Worm (Caenorhabditis elegans) whole organism, L4 larva: ENCODE measurements around the gene cat-1.

ENCODE experiments used
- F10B5.3 ChIP-seq: sonication (generic microtip); optimal IDR thresholded peaks from 2 replicates; lab custom pipeline; 2016; ENCODE audit warnings: mild to moderate bottlenecking, missing genetic modification characterization, missing compliant biosample characterization
- F26F4.8 ChIP-seq: fragments of 200-800 bp; sonication (Bioruptor generic); conservative IDR thresholded peaks from 2 replicates; pipeline ENCODE4 v1.3.6; 2022; ENCODE audit warnings: missing genetic modification characterization, missing compliant biosample characterization
- F49E8.2 ChIP-seq: sonication (generic microtip); optimal IDR thresholded peaks from 2 replicates; lab custom pipeline; 2016; ENCODE audit warnings: missing compliant biosample characterization, mild to moderate bottlenecking, missing genetic modification characterization, borderline replicate concordance
- R02D3.7 ChIP-seq: fragments of 150-350 bp; sonication (generic microtip); optimal IDR thresholded peaks from 3 replicates; lab custom pipeline; 2014; ENCODE audit warnings: missing biosample characterization, missing genetic modification characterization
- T20F7.1 ChIP-seq: fragments of 200-800 bp; sonication (Bioruptor generic); optimal IDR thresholded peaks from 2 replicates; lab custom pipeline; 2018; ENCODE audit warnings: mild to moderate bottlenecking, missing genetic modification characterization, missing compliant biosample characterization
- Y105C5A.15 ChIP-seq: fragments of 200-800 bp; sonication (Bioruptor generic); IDR thresholded peaks from 2 replicates; pipeline ENCODE4 v1.3.6; 2022; ENCODE audit warnings: missing genetic modification characterization, missing compliant biosample characterization
- Y75B8A.6 ChIP-seq: fragments of 200-800 bp; sonication (Bioruptor generic); IDR thresholded peaks from 2 replicates; pipeline ENCODE4 v1.3.6; 2022; ENCODE audit warnings: missing genetic modification reagents, missing genetic modification characterization, missing compliant biosample characterization
- ZK337.2 ChIP-seq: fragments of 200-800 bp; sonication (Bioruptor generic); IDR thresholded peaks from 2 replicates; pipeline ENCODE4 v1.3.6; 2022; ENCODE audit warnings: missing genetic modification reagents, missing genetic modification characterization, missing compliant biosample characterization
- ZK546.5 ChIP-seq, 2 experiments: sonication (generic microtip); optimal IDR thresholded peaks; 2 replicates each; lab custom pipeline; 2017; ENCODE audit warnings: missing biosample characterization in 2 of 2, missing genetic modification characterization in 2 of 2
- aly-2 ChIP-seq: sonication (generic microtip); optimal IDR thresholded peaks from 2 replicates; lab custom pipeline; 2018; ENCODE audit warnings: missing biosample characterization, missing genetic modification characterization
- arid-1 ChIP-seq: fragments of 200-800 bp; sonication (Bioruptor generic); conservative IDR thresholded peaks from 2 replicates; pipeline ENCODE4 v1.3.6; 2022; ENCODE audit warnings: missing genetic modification reagents, missing genetic modification characterization, missing compliant biosample characterization
- ceh-28 ChIP-seq: fragments of 150-350 bp; optimal IDR thresholded peaks from 2 replicates; lab custom pipeline; 2014; ENCODE audit warnings: missing biosample characterization, missing genetic modification reagents, missing genetic modification characterization
- daf-12 ChIP-seq: fragments of 150-350 bp; optimal IDR thresholded peaks from 2 replicates; lab custom pipeline; 2014; ENCODE audit warnings: missing biosample characterization, missing genetic modification reagents, missing genetic modification characterization
- daf-16 ChIP-seq, 3 experiments: sonication (generic microtip); optimal IDR thresholded peaks; 2 replicates each; lab custom pipeline; 2016 to 2017; ENCODE audit warnings: missing genetic modification characterization in 3 of 3, missing genetic modification reagents in 3 of 3, mild to moderate bottlenecking in 2 of 3, missing compliant biosample characterization in 2 of 3, missing biosample characterization in 1 of 3, moderate library complexity in 1 of 3
- dmd-6 ChIP-seq: fragments of 200-800 bp; sonication (Bioruptor generic); IDR thresholded peaks from 2 replicates; pipeline ENCODE4 v1.3.6; 2022; ENCODE audit warnings: missing genetic modification reagents, missing genetic modification characterization, missing compliant biosample characterization
- dmd-8 ChIP-seq: fragments of 200-800 bp; sonication (Bioruptor generic); IDR thresholded peaks from 2 replicates; pipeline ENCODE4 v1.3.6; 2022; ENCODE audit warnings: missing genetic modification characterization, missing compliant biosample characterization
- duxl-1 ChIP-seq: sonication (generic microtip); optimal IDR thresholded peaks from 2 replicates; lab custom pipeline; 2016; ENCODE audit warnings: mild to moderate bottlenecking, missing genetic modification characterization, moderate library complexity, missing compliant biosample characterization; ENCODE audit not compliant: poor library complexity
- gei-8 ChIP-seq: fragments of 200-800 bp; sonication (Bioruptor generic); optimal IDR thresholded peaks from 2 replicates; lab custom pipeline; 2018; ENCODE audit warnings: mild to moderate bottlenecking, missing genetic modification characterization, missing compliant biosample characterization
- hlh-11 ChIP-seq: fragments of 200-800 bp; sonication (Bioruptor generic); optimal IDR thresholded peaks from 2 replicates; lab custom pipeline; 2018; ENCODE audit warnings: mild to moderate bottlenecking, missing genetic modification characterization, missing compliant biosample characterization
- hmg-1.1 ChIP-seq: fragments of 200-800 bp; sonication (Bioruptor generic); IDR thresholded peaks from 2 replicates; pipeline ENCODE4 v1.3.6; 2022; ENCODE audit warnings: missing genetic modification reagents, missing genetic modification characterization, missing compliant biosample characterization
- jun-1 ChIP-seq: fragments of 150-350 bp; optimal IDR thresholded peaks from 2 replicates; lab custom pipeline; 2014; ENCODE audit warnings: missing biosample characterization, missing genetic modification reagents, missing genetic modification characterization
- lin-15B ChIP-seq: fragments of 150-350 bp; sonication (generic microtip); optimal IDR thresholded peaks from 3 replicates; lab custom pipeline; 2014; ENCODE audit warnings: missing biosample characterization, missing genetic modification characterization
- lin-38 ChIP-seq: fragments of 200-800 bp; sonication (Bioruptor generic); IDR thresholded peaks from 2 replicates; pipeline ENCODE4 v1.3.6; 2022; ENCODE audit warnings: missing genetic modification reagents, missing genetic modification characterization, missing compliant biosample characterization
- lin-39 ChIP-seq: fragments of 150-350 bp; optimal IDR thresholded peaks from 2 replicates; lab custom pipeline; 2014; ENCODE audit warnings: missing biosample characterization, missing genetic modification reagents, missing genetic modification characterization
- lir-3 ChIP-seq: sonication (generic microtip); optimal IDR thresholded peaks from 2 replicates; lab custom pipeline; 2016; ENCODE audit warnings: mild to moderate bottlenecking, missing genetic modification characterization, missing compliant biosample characterization
- madf-9 ChIP-seq: fragments of 200-800 bp; sonication (Bioruptor generic); conservative IDR thresholded peaks from 2 replicates; pipeline ENCODE4 v1.3.6; 2022; ENCODE audit warnings: missing genetic modification reagents, missing genetic modification characterization, missing compliant biosample characterization
- mdl-1 ChIP-seq, 2 experiments: fragments of 150-350 bp in 1 of 2; sonication (generic microtip) in 1 of 2; optimal IDR thresholded peaks; 2 replicates each; lab custom pipeline; 2014 to 2017; ENCODE audit warnings: missing biosample characterization in 2 of 2, missing genetic modification characterization in 2 of 2
- mes-2 ChIP-seq: sonication (generic microtip); optimal IDR thresholded peaks from 2 replicates; lab custom pipeline; 2016; ENCODE audit warnings: missing genotype, mild to moderate bottlenecking, missing genetic modification characterization, missing compliant biosample characterization; ENCODE audit not compliant: poor library complexity, severe bottlenecking
- nhr-102 ChIP-seq: sonication (generic microtip); optimal IDR thresholded peaks from 2 replicates; lab custom pipeline; 2016; ENCODE audit warnings: mild to moderate bottlenecking, missing genetic modification characterization, moderate library complexity, missing compliant biosample characterization
- nhr-237 ChIP-seq: sonication (generic microtip); optimal IDR thresholded peaks from 2 replicates; lab custom pipeline; 2017; ENCODE audit warnings: missing biosample characterization, missing genetic modification characterization
- nhr-28 ChIP-seq: fragments of 150-350 bp; optimal IDR thresholded peaks from 2 replicates; lab custom pipeline; 2014; ENCODE audit warnings: missing biosample characterization, missing genetic modification characterization
- nhr-42 ChIP-seq: fragments of 200-800 bp; sonication (Bioruptor generic); IDR thresholded peaks from 2 replicates; pipeline ENCODE4 v1.3.6; 2022; ENCODE audit warnings: missing genetic modification characterization, missing compliant biosample characterization
- nhr-48 ChIP-seq: sonication (generic microtip); optimal IDR thresholded peaks from 2 replicates; lab custom pipeline; 2016; ENCODE audit warnings: mild to moderate bottlenecking, missing genetic modification characterization, missing compliant biosample characterization
- nhr-6 ChIP-seq: fragments of 150-350 bp; optimal IDR thresholded peaks from 2 replicates; lab custom pipeline; 2014; ENCODE audit warnings: missing biosample characterization, missing genetic modification characterization
- nhr-76 ChIP-seq: fragments of 150-350 bp; optimal IDR thresholded peaks from 2 replicates; lab custom pipeline; 2014; ENCODE audit warnings: missing biosample characterization, missing genetic modification characterization
- nhr-77 ChIP-seq: fragments of 150-350 bp; optimal IDR thresholded peaks from 2 replicates; lab custom pipeline; 2014; ENCODE audit warnings: missing biosample characterization, missing genetic modification characterization
- pha-4 ChIP-seq, 2 experiments: fragments of 150-350 bp in 1 of 2; fragments of 200-800 bp in 1 of 2; sonication (Bioruptor generic) in 1 of 2; IDR thresholded peaks in 1 of 2; optimal IDR thresholded peaks in 1 of 2; 2 replicates each; pipeline versions ENCODE4 v1.3.6 to Lab custom; 2014 to 2022; ENCODE audit warnings: missing genetic modification characterization in 2 of 2, missing genetic modification reagents in 2 of 2, missing biosample characterization in 1 of 2, missing compliant biosample characterization in 1 of 2
- php-3 ChIP-seq: fragments of 200-800 bp; sonication (Bioruptor generic); IDR thresholded peaks from 2 replicates; pipeline ENCODE4 v1.3.6; 2022; ENCODE audit warnings: missing genetic modification reagents, missing genetic modification characterization, missing compliant biosample characterization
- pqm-1 ChIP-seq: sonication (generic microtip); optimal IDR thresholded peaks from 2 replicates; lab custom pipeline; 2017; ENCODE audit warnings: missing biosample characterization, missing genetic modification characterization
- spr-1 ChIP-seq: sonication (generic microtip); optimal IDR thresholded peaks from 2 replicates; lab custom pipeline; 2016; ENCODE audit warnings: mild to moderate bottlenecking, missing genetic modification characterization, missing compliant biosample characterization
- spr-3 ChIP-seq: fragments of 200-800 bp; sonication (Bioruptor generic); optimal IDR thresholded peaks from 2 replicates; lab custom pipeline; 2018; ENCODE audit warnings: mild to moderate bottlenecking, missing genetic modification characterization, missing compliant biosample characterization
- vab-7 ChIP-seq: fragments of 200-800 bp; sonication (Bioruptor generic); IDR thresholded peaks from 2 replicates; pipeline ENCODE4 v1.3.6; 2022; ENCODE audit warnings: missing genetic modification reagents, missing genetic modification characterization, missing compliant biosample characterization
- zag-1 ChIP-seq: fragments of 150-350 bp; optimal IDR thresholded peaks from 2 replicates; lab custom pipeline; 2014; ENCODE audit warnings: missing biosample characterization, missing genetic modification characterization
- zfp-2 ChIP-seq: sonication (generic microtip); optimal IDR thresholded peaks from 2 replicates; lab custom pipeline; 2016; ENCODE audit warnings: mild to moderate bottlenecking, missing genetic modification characterization, missing compliant biosample characterization
- zfp-3 ChIP-seq: fragments of 200-800 bp; sonication (Bioruptor generic); conservative IDR thresholded peaks from 2 replicates; pipeline ENCODE4 v1.3.6; 2022; ENCODE audit warnings: missing genetic modification reagents, missing genetic modification characterization, missing compliant biosample characterization
- zip-11 ChIP-seq: fragments of 200-800 bp; sonication (Bioruptor generic); IDR thresholded peaks from 2 replicates; pipeline ENCODE4 v1.3.6; 2022; ENCODE audit warnings: missing genetic modification characterization, missing compliant biosample characterization
- ztf-11 ChIP-seq: fragments of 150-350 bp; optimal IDR thresholded peaks from 2 replicates; lab custom pipeline; 2014; ENCODE audit warnings: missing biosample characterization, missing genetic modification characterization

Gene cat-1

DNA sequence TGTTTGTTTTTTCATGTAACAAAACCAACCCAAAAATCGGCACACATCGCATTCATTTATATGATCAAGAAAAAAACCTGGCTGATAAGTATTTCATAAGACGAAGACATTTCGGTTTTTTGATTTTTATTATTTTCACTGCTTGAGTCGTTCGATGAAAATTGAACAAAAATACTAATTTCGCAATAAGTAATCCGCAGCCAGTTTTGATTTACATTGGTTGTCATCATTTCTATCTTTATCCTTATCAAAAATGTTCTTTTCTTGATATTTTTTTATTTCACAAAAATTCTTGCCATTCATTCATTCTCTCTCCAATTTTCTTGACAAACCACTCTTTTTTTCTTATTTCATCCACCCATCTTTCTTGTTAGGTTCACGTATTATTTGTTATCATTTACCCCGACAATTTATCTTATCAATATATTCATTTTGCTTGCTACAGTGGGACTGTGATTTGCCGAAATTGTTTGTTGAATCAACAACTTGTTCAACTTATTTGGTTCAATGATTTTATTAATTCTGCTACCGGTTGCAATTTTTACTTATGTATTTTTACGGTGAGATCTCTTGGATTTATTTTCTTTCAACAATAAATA lies 3.6 kb upstream of the cat-1 start, which contains the start of gene cyp-43A1:
cyp-43A1 (plus strand) TSS at position 446 of the 599 bp plus-strand sequence.
- TF ChIP-seq dmd-6 (peak; percentile 21; the same call in 1 of the 2 replicates), lir-3 (tag; lab: Kevin White, UChicago) (no peak), pqm-1 (peak; percentile 57), lin-39 (tag; lab: Kevin White, UChicago) (no peak), nhr-6 (tag; lab: Kevin White, UChicago) (peak; percentile 6), ceh-28 (no peak), duxl-1 (tag; lab: Kevin White, UChicago) (no peak), hlh-11 (tag; lab: Kevin White, UChicago) (peak; percentile 13), nhr-28 (tag; lab: Kevin White, UChicago) (peak; percentile 63), nhr-42 (no peak), mdl-1 (tag; optimal IDR thresholded peaks at IDR 0.05; lab: Kevin White, UChicago) (peak in 1 of 2 experiments; percentile 20), nhr-102 (tag; lab: Kevin White, UChicago) (no peak), daf-16 (GFP tag; optimal IDR thresholded peaks at IDR 0.05; lab: Kevin White, UChicago) (no peak), daf-16 (tag; optimal IDR thresholded peaks at IDR 0.05; lab: Kevin White, UChicago) (peak; percentile 84)

- TF ChIP-seq lin-15B (tag; lab: Kevin White, UChicago) (no peak), ZK546.5 (tag; optimal IDR thresholded peaks at IDR 0.05; lab: Kevin White, UChicago) (no peak), F10B5.3 (no peak), ztf-11 (tag; lab: Kevin White, UChicago) (no peak), jun-1 (tag; lab: Kevin White, UChicago) (no peak), zag-1 (no peak), aly-2 (tag; lab: Kevin White, UChicago) (no peak), Y75B8A.6 (peak; percentile 69; the same call in 1 of the 2 replicates), ceh-28 (no peak), gei-8 (GFP tag; lab: Kevin White, UChicago) (no peak), arid-1 (GFP tag; lab: Robert Waterston, UW) (peak; percentile 79), vab-7 (GFP tag; lab: Robert Waterston, UW) (peak; percentile 87), dmd-8 (peak; percentile 88), hmg-1.1 (GFP tag; lab: Robert Waterston, UW) (peak; percentile 42; the same call in 1 of the 2 replicates), zfp-3 (GFP tag; lab: Robert Waterston, UW) (no peak; the same call in 1 of the 2 replicates), zip-11 (GFP tag; lab: Robert Waterston, UW) (peak; percentile 52; the same call in 1 of the 2 replicates), madf-9 (GFP tag; lab: Robert Waterston, UW) (peak; percentile 57), nhr-28 (tag; lab: Kevin White, UChicago) (peak; percentile 19), nhr-6 (tag; lab: Kevin White, UChicago) (no peak), mes-2 (tag; lab: Kevin White, UChicago) (peak; percentile 67), mdl-1 (tag; optimal IDR thresholded peaks at IDR 0.05; lab: Kevin White, UChicago) (no peak), T20F7.1 (GFP tag; lab: Kevin White, UChicago) (no peak), ZK337.2 (GFP tag; lab: Robert Waterston, UW) (no peak), F49E8.2 (tag; lab: Kevin White, UChicago) (peak; percentile 43), nhr-77 (no peak), nhr-48 (tag; lab: Kevin White, UChicago) (peak; percentile 11), php-3 (GFP tag; lab: Robert Waterston, UW) (peak; percentile 54; the same call in 1 of the 2 replicates), nhr-102 (tag; lab: Kevin White, UChicago) (peak; percentile 44), daf-12 (no peak), R02D3.7 (no peak), pha-4 (GFP tag; IDR thresholded peaks at IDR 0.05; lab: Robert Waterston, UW) (peak; percentile 79; the same call in 1 of the 2 replicates), pha-4 (tag; optimal IDR thresholded peaks at IDR 0.05; lab: Kevin White, UChicago) (no peak), nhr-237 (tag; lab: Kevin White, UChicago) (no peak), F26F4.8 (GFP tag; lab: Robert Waterston, UW) (peak; percentile 93), spr-3 (GFP tag; lab: Kevin White, UChicago) (peak; percentile 46), spr-1 (peak; percentile 27), nhr-76 (tag; lab: Kevin White, UChicago) (no peak), lin-38 (GFP tag; lab: Robert Waterston, UW) (peak; percentile 77), zfp-2 (tag; lab: Kevin White, UChicago) (no peak), Y105C5A.15 (GFP tag; lab: Robert Waterston, UW) (peak; percentile 85)
These were observed 2.9 kb upstream of the cat-1 start for ce11 chrX:5713479-5713878.
